Worm (Caenorhabditis elegans): ENCODE results near the gene fbxa-138.

ce11 chrIII:1372563-1372962, 11.5 kb downstream of the fbxa-138 start:
- no peak for TF ChIP-seq dao-5 (tag; optimal IDR thresholded peaks at IDR 0.05)
- TF ChIP-seq W03F9.2 (tag; optimal IDR thresholded peaks at IDR 0.05): no peak
- TF ChIP-seq him-1 (tag; optimal IDR thresholded peaks at IDR 0.05): no peak
